Fruit fly (Drosophila melanogaster) whole organism, embryonic: ENCODE data around the gene CG10341.

Experiments
- Awh ChIP-seq: fragments of 200-800 bp; sonication (Bioruptor generic); IDR thresholded peaks from 2 replicates; pipeline ENCODE4, ENCODE4 v1.3.6; 2022; ENCODE audit warnings: missing biosample characterization, missing genetic modification characterization
- CG10366 ChIP-seq: fragments of 200-800 bp; sonication (Bioruptor generic); IDR thresholded peaks from 2 replicates; pipeline ENCODE4 v1.3.6; 2022; ENCODE audit warnings: missing biosample characterization, missing genetic modification characterization
- CG11504 ChIP-seq: fragments of 200-800 bp; sonication (Bioruptor generic); optimal IDR thresholded peaks from 3 replicates; lab custom pipeline; 2019; ENCODE audit warnings: missing biosample characterization, mild to moderate bottlenecking, missing genetic modification characterization, moderate library complexity
- CG13287 ChIP-seq: fragments of 200-800 bp; sonication (Bioruptor generic); IDR thresholded peaks from 2 replicates; pipeline ENCODE4 v1.3.6; 2022; ENCODE audit warnings: missing biosample characterization, missing genetic modification characterization; ENCODE audit not compliant: partially characterized antibody
- CG14710 ChIP-seq: fragments of 200-800 bp; sonication (Bioruptor generic); optimal IDR thresholded peaks from 3 replicates; lab custom pipeline; 2019; ENCODE audit warnings: missing biosample characterization, mild to moderate bottlenecking, missing genetic modification characterization, moderate library complexity
- CG15073 ChIP-seq: fragments of 200-800 bp; sonication (Bioruptor generic); optimal IDR thresholded peaks from 2 replicates; lab custom pipeline; 2016; ENCODE audit warnings: missing biosample characterization, missing genetic modification characterization
- CG1792 ChIP-seq: fragments of 200-800 bp; sonication (Bioruptor generic); optimal IDR thresholded peaks from 2 replicates; lab custom pipeline; 2016; ENCODE audit warnings: missing biosample characterization, missing genetic modification characterization
- CG18599 ChIP-seq: fragments of 200-800 bp; sonication (Bioruptor generic); optimal IDR thresholded peaks from 3 replicates; lab custom pipeline; 2017; ENCODE audit warnings: missing biosample characterization, missing genetic modification characterization, mild to moderate bottlenecking, moderate library complexity, missing genetic modification reagents
- CG2129 ChIP-seq: fragments of 200-800 bp; sonication (Bioruptor generic); IDR thresholded peaks from 2 replicates; pipeline ENCODE4 v1.3.6; 2022; ENCODE audit warnings: missing biosample characterization, missing genetic modification characterization; ENCODE audit not compliant: partially characterized antibody
- CG2875 ChIP-seq: fragments of 200-800 bp; sonication (Bioruptor generic); optimal IDR thresholded peaks from 2 replicates; lab custom pipeline; 2017; ENCODE audit warnings: missing biosample characterization, mild to moderate bottlenecking, missing genetic modification characterization, missing genetic modification reagents
- CG4360 ChIP-seq: fragments of 200-800 bp; sonication (Bioruptor generic); IDR thresholded peaks from 2 replicates; pipeline ENCODE4 v1.3.6; 2022; ENCODE audit warnings: missing biosample characterization, missing genetic modification characterization
- CG4424 ChIP-seq: fragments of 200-800 bp; sonication (Bioruptor generic); optimal IDR thresholded peaks from 3 replicates; lab custom pipeline; 2016; ENCODE audit warnings: missing biosample characterization, missing genetic modification characterization
- CG6854 ChIP-seq: fragments of 200-800 bp; sonication (Bioruptor generic); optimal IDR thresholded peaks from 3 replicates; lab custom pipeline; 2017; ENCODE audit warnings: missing biosample characterization, mild to moderate bottlenecking, missing genetic modification characterization
- CG8290 ChIP-seq, 3 experiments: fragments of 200-800 bp; sonication (Bioruptor generic); optimal IDR thresholded peaks; 2 replicates each; lab custom pipeline; 2016 to 2019; ENCODE audit warnings: missing biosample characterization in 3 of 3, missing genetic modification characterization in 3 of 3, mild to moderate bottlenecking in 2 of 3, moderate library complexity in 1 of 3
- CrebB ChIP-seq: fragments of 200-800 bp; sonication (Bioruptor generic); optimal IDR thresholded peaks from 3 replicates; lab custom pipeline; 2018; ENCODE audit warnings: missing biosample characterization, mild to moderate bottlenecking, missing genetic modification characterization
- D19A ChIP-seq: fragments of 200-800 bp; optimal IDR thresholded peaks from 3 replicates; lab custom pipeline; 2019; ENCODE audit warnings: missing biosample characterization, mild to moderate bottlenecking, missing genetic modification characterization, moderate library complexity
- Dfd ChIP-seq, 2 experiments: fragments of >200 bp; optimal IDR thresholded peaks; 2 replicates each; lab custom pipeline; 2017; ENCODE audit warnings: missing biosample characterization in 2 of 2, missing genetic modification characterization in 2 of 2
- Doc3 ChIP-seq: fragments of 200-800 bp; sonication (Bioruptor generic); IDR thresholded peaks from 3 replicates; pipeline ENCODE4 v1.3.6; 2022; ENCODE audit warnings: missing biosample characterization, missing genetic modification characterization; ENCODE audit not compliant: partially characterized antibody
- Dref ChIP-seq: fragments of 200-800 bp; sonication (Bioruptor generic); IDR thresholded peaks from 2 replicates; pipeline ENCODE4 v1.3.6; 2022; ENCODE audit warnings: missing biosample characterization, missing genetic modification characterization
- Eip74EF ChIP-seq, 2 experiments: fragments of 200-800 bp in 1 of 2; fragments of >200 bp in 1 of 2; sonication (Bioruptor generic) in 1 of 2; optimal IDR thresholded peaks; 2 replicates each; lab custom pipeline; 2017 to 2019; ENCODE audit warnings: missing biosample characterization in 2 of 2, missing genetic modification characterization in 2 of 2, mild to moderate bottlenecking in 1 of 2, moderate library complexity in 1 of 2
- Fer3 ChIP-seq: fragments of 200-800 bp; sonication (Bioruptor generic); optimal IDR thresholded peaks from 2 replicates; lab custom pipeline; 2018; ENCODE audit warnings: missing biosample characterization, mild to moderate bottlenecking, missing genetic modification characterization, moderate library complexity
- HmgZ ChIP-seq: fragments of 200-800 bp; sonication (Bioruptor generic); optimal IDR thresholded peaks from 2 replicates; lab custom pipeline; 2018; ENCODE audit warnings: missing biosample characterization, mild to moderate bottlenecking, missing genetic modification characterization
- Hsf ChIP-seq: fragments of 200-800 bp; sonication (Bioruptor generic); optimal IDR thresholded peaks from 3 replicates; lab custom pipeline; 2016; ENCODE audit warnings: missing biosample characterization, missing genetic modification characterization
- Lim3 ChIP-seq: fragments of 200-800 bp; sonication (Bioruptor generic); IDR thresholded peaks from 2 replicates; pipeline ENCODE4 v1.3.6; 2022; ENCODE audit warnings: missing biosample characterization, missing genetic modification characterization
- MTF-1 ChIP-seq: fragments of 200-800 bp; sonication (Bioruptor generic); optimal IDR thresholded peaks from 2 replicates; lab custom pipeline; 2018; ENCODE audit warnings: missing biosample characterization, mild to moderate bottlenecking, missing genetic modification characterization, borderline replicate concordance
- Nf-YC ChIP-seq: fragments of 200-800 bp; optimal IDR thresholded peaks from 3 replicates; lab custom pipeline; 2019; ENCODE audit warnings: missing biosample characterization, mild to moderate bottlenecking, missing genetic modification characterization, moderate library complexity
- Poxn ChIP-seq: fragments of 200-800 bp; sonication (Bioruptor generic); IDR thresholded peaks from 2 replicates; pipeline ENCODE4 v1.3.6; 2022; ENCODE audit warnings: missing biosample characterization, missing genetic modification characterization
- Ptx1 ChIP-seq: fragments of 200-800 bp; sonication (Bioruptor generic); IDR thresholded peaks from 2 replicates; pipeline ENCODE4 v1.3.6; 2022; ENCODE audit warnings: missing biosample characterization, missing genetic modification characterization
- Xbp1 ChIP-seq: fragments of 200-800 bp; sonication (Bioruptor generic); optimal IDR thresholded peaks from 3 replicates; lab custom pipeline; 2016; ENCODE audit warnings: missing biosample characterization, mild to moderate bottlenecking, missing genetic modification characterization
- Xrp1 ChIP-seq: fragments of 200-800 bp; sonication (Bioruptor generic); IDR thresholded peaks from 2 replicates; pipeline ENCODE4 v1.3.6; 2022; ENCODE audit warnings: missing biosample characterization, missing genetic modification characterization
- bowl ChIP-seq: fragments of 200-800 bp; sonication (Bioruptor generic); IDR thresholded peaks from 2 replicates; pipeline ENCODE4 v1.3.6; 2022; ENCODE audit warnings: missing biosample characterization, missing genetic modification characterization
- dpn ChIP-seq, 2 experiments: fragments of 200-800 bp; sonication (Bioruptor generic); optimal IDR thresholded peaks; 3 replicates each; lab custom pipeline; 2016; ENCODE audit warnings: missing biosample characterization in 2 of 2, missing genetic modification characterization in 2 of 2
- esg ChIP-seq: fragments of 200-800 bp; sonication (Bioruptor generic); conservative IDR thresholded peaks from 2 replicates; pipeline ENCODE4 v1.3.6; 2022; ENCODE audit warnings: missing biosample characterization, missing genetic modification characterization
- ewg ChIP-seq: fragments of 200-800 bp; sonication (Bioruptor generic); optimal IDR thresholded peaks from 3 replicates; lab custom pipeline; 2017; ENCODE audit warnings: mild to moderate bottlenecking, missing biosample characterization, missing genetic modification reagents, missing genetic modification characterization
- exex ChIP-seq: fragments of 200-800 bp; sonication (Bioruptor generic); optimal IDR thresholded peaks from 4 replicates; lab custom pipeline; 2018; ENCODE audit warnings: missing biosample characterization, mild to moderate bottlenecking, missing genetic modification characterization, moderate library complexity
- gsb ChIP-seq: fragments of 200-800 bp; sonication (Bioruptor generic); IDR thresholded peaks from 2 replicates; pipeline ENCODE4 v1.3.6; 2022; ENCODE audit warnings: missing biosample characterization, missing genetic modification characterization
- h ChIP-seq: fragments of >200 bp; optimal IDR thresholded peaks from 2 replicates; lab custom pipeline; 2017
- hbn ChIP-seq: fragments of 200-800 bp; sonication (Bioruptor generic); IDR thresholded peaks from 2 replicates; pipeline ENCODE4 v1.3.6; 2022; ENCODE audit warnings: missing biosample characterization, missing genetic modification characterization; ENCODE audit not compliant: partially characterized antibody
- lab ChIP-seq: fragments of 200-800 bp; sonication (Bioruptor generic); optimal IDR thresholded peaks from 3 replicates; lab custom pipeline; 2017; ENCODE audit warnings: missing biosample characterization, missing genetic modification characterization, mild to moderate bottlenecking, moderate library complexity, missing genetic modification reagents
- lilli ChIP-seq: fragments of 200-800 bp; sonication (Bioruptor generic); optimal IDR thresholded peaks from 3 replicates; lab custom pipeline; 2016; ENCODE audit warnings: missing biosample characterization, missing genetic modification characterization
- mld ChIP-seq: fragments of 200-800 bp; sonication (Bioruptor generic); IDR thresholded peaks from 3 replicates; pipeline ENCODE4 v1.3.6; 2022; ENCODE audit warnings: missing biosample characterization, missing genetic modification characterization; ENCODE audit not compliant: partially characterized antibody
- oc ChIP-seq: fragments of 200-800 bp; sonication (Bioruptor generic); optimal IDR thresholded peaks from 2 replicates; lab custom pipeline; 2018; ENCODE audit warnings: missing biosample characterization, mild to moderate bottlenecking, missing genetic modification characterization, moderate library complexity
- pho ChIP-seq: fragments of 200-800 bp; sonication (Bioruptor generic); optimal IDR thresholded peaks from 2 replicates; lab custom pipeline; 2016; ENCODE audit warnings: missing biosample characterization, missing genetic modification characterization
- pnt ChIP-seq: fragments of 200-800 bp; sonication (Bioruptor generic); optimal IDR thresholded peaks from 3 replicates; lab custom pipeline; 2016; ENCODE audit warnings: missing biosample characterization, missing genetic modification characterization
- sd ChIP-seq: fragments of 200-800 bp; sonication (Bioruptor generic); optimal IDR thresholded peaks from 3 replicates; lab custom pipeline; 2018; ENCODE audit warnings: missing biosample characterization, mild to moderate bottlenecking, missing genetic modification characterization, moderate library complexity
- slbo ChIP-seq: fragments of 200-800 bp; sonication (Bioruptor generic); IDR thresholded peaks from 2 replicates; pipeline ENCODE4 v1.3.6; 2022; ENCODE audit warnings: missing biosample characterization, missing genetic modification characterization
- tap ChIP-seq: fragments of 200-800 bp; optimal IDR thresholded peaks from 3 replicates; lab custom pipeline; 2019; ENCODE audit warnings: missing biosample characterization, mild to moderate bottlenecking, missing genetic modification characterization, moderate library complexity
- trem ChIP-seq: fragments of 200-800 bp; optimal IDR thresholded peaks from 3 replicates; lab custom pipeline; 2019; ENCODE audit warnings: missing biosample characterization, mild to moderate bottlenecking, missing genetic modification characterization, moderate library complexity
- wek ChIP-seq: fragments of 200-800 bp; sonication (Bioruptor generic); optimal IDR thresholded peaks from 3 replicates; lab custom pipeline; 2018; ENCODE audit warnings: missing biosample characterization, mild to moderate bottlenecking, missing genetic modification characterization, moderate library complexity
- zen ChIP-seq: fragments of 200-800 bp; sonication (Bioruptor generic); optimal IDR thresholded peaks from 3 replicates; lab custom pipeline; 2018; ENCODE audit warnings: missing biosample characterization, mild to moderate bottlenecking, missing genetic modification characterization, moderate library complexity

CG10341 gene

DNA sequence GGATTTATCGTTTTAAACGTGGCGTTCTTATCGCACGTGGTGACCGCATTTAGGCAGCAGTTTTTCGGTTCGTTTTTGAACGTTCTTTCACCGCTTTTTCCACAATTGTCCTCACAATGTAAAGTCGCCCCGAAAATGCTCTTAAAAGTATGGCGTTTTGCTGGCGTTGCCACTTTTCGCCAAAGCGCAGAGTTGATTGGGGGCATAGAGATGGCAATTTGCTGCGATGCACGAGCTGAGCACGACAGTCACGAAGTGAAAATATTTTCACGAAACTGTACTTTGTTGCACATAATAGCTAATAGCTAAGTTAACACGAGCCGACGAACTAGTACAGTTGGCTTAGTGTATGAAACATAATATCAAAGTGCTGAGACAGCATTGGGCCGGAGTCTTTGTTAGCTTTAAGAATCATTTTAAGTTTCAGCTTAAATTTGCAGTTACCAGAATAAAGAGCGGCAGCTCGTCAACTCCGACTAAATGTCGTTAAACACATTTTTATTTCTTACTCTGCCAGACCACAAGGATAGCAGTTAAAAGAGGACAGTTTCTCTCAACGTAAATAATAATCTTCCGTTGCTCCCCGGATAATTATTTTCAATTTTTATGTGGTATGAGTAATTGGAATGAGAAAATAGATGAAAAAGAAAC, 9.7 kb upstream of the CG10341 start, which contains the start of gene msl-1 (continued):
- no peak for TF ChIP-seq CG11504
- peak; percentile 29 for TF ChIP-seq pho (GFP tag; lab: Kevin White, UChicago)
- TF ChIP-seq gsb: no peak
- TF ChIP-seq trem (tag; lab: Kevin White, UChicago): peak; percentile 88
- peak; percentile 10 for TF ChIP-seq CrebB (tag; lab: Kevin White, UChicago)
- peak; percentile 27 for TF ChIP-seq HmgZ (tag; lab: Kevin White, UChicago)
- peak; percentile 10; the same call in 1 of the 2 replicates for TF ChIP-seq CG10366 (GFP tag; lab: Robert Waterston, UW)
- TF ChIP-seq CG1792 (GFP tag; lab: Kevin White, UChicago): no peak
- peak; percentile 55 for TF ChIP-seq lilli (GFP tag; lab: Kevin White, UChicago)
- peak; percentile 16 for TF ChIP-seq CG14710 (tag; lab: Kevin White, UChicago)
- TF ChIP-seq Eip74EF (GFP tag; optimal IDR thresholded peaks at IDR 0.05; lab: Kevin White, UChicago): no peak
- no peak for TF ChIP-seq D19A (tag; lab: Kevin White, UChicago)
- TF ChIP-seq CG4360 (GFP tag; lab: Robert Waterston, UW): no peak
- TF ChIP-seq zen (tag; lab: Kevin White, UChicago): no peak
- TF ChIP-seq Awh (GFP tag; lab: Robert Waterston, UW): no peak
- TF ChIP-seq tap (tag; lab: Kevin White, UChicago): no peak
- TF ChIP-seq MTF-1: no peak
- no peak for TF ChIP-seq wek
- TF ChIP-seq Dfd (GFP tag; optimal IDR thresholded peaks at IDR 0.05; lab: Kevin White, UChicago): no peak
- TF ChIP-seq sd (tag; lab: Kevin White, UChicago): no peak
- TF ChIP-seq dpn (GFP tag; optimal IDR thresholded peaks at IDR 0.05; lab: Kevin White, UChicago): peak; percentile 22 to 41
- no peak for TF ChIP-seq ewg
- peak; percentile 4 for TF ChIP-seq pnt (GFP tag; lab: Kevin White, UChicago)
- TF ChIP-seq CG4424 (GFP tag; lab: Kevin White, UChicago): no peak
- peak; percentile 80 for TF ChIP-seq CG2129 (GFP tag; lab: Robert Waterston, UW)
- TF ChIP-seq slbo (GFP tag; lab: Robert Waterston, UW): peak; percentile 79
- TF ChIP-seq Ptx1 (GFP tag; lab: Robert Waterston, UW): peak; percentile 31; the same call in 1 of the 2 replicates
- TF ChIP-seq oc: no peak
- TF ChIP-seq Dref: peak; percentile 53
- peak; percentile 90 for TF ChIP-seq CG13287
- TF ChIP-seq CG6854 (GFP tag; lab: Kevin White, UChicago): no peak
- no peak for TF ChIP-seq CG2875 (GFP tag; lab: Kevin White, UChicago)
- no peak for TF ChIP-seq Lim3 (GFP tag; lab: Robert Waterston, UW)
- TF ChIP-seq Nf-YC (tag; lab: Kevin White, UChicago): no peak
- no peak for TF ChIP-seq h (lab: Kevin White, UChicago)
- peak; percentile 41 for TF ChIP-seq Hsf (GFP tag; lab: Kevin White, UChicago)
- peak; percentile 94 for TF ChIP-seq mld (GFP tag; lab: Robert Waterston, UW)
- TF ChIP-seq, all 482 proteins: peak for 166

DNA sequence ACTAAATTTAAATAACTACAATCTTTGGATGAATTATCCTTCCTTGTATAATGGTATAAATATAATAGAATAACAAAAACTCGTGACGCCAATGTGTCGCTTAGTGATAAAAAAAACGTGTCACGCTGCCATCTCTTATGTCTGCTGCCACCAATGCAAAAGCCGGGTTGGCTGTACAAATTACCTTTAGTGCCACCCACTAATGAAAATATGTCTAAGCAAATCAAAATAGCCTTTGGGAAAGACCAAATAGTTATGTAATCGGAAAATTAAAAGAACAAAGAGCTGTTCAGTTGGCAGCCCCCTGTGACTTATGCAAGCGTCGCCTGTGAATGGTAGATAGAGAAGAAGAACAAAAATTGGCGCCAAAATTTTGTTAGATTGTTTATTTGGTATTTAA, 9.1 kb upstream of the CG10341 start, which contains the start of gene CG10336:
Gene CG10336, plus strand, starts transcription at position 153 of the 400 bp plus-strand sequence.
- TF ChIP-seq Fer3 (tag; lab: Kevin White, UChicago) (no peak), lab (GFP tag; lab: Kevin White, UChicago) (no peak), Poxn (no peak), CG15073 (GFP tag; lab: Kevin White, UChicago) (no peak), exex (no peak), esg (GFP tag; lab: Robert Waterston, UW) (no peak), Xrp1 (GFP tag; lab: Robert Waterston, UW) (no peak), Xbp1 (GFP tag; lab: Kevin White, UChicago) (no peak), hbn (GFP tag; lab: Robert Waterston, UW) (peak; percentile 59), CG18599 (no peak), CG8290 (GFP tag; optimal IDR thresholded peaks at IDR 0.05; lab: Kevin White, UChicago) (no peak), CG8290 (tag; optimal IDR thresholded peaks at IDR 0.05; lab: Kevin White, UChicago) (peak in 1 of 2 experiments; percentile 1), Doc3 (GFP tag; lab: Robert Waterston, UW) (peak; percentile 54), bowl (GFP tag; lab: Robert Waterston, UW) (no peak), Lim3 (GFP tag; lab: Robert Waterston, UW) (no peak)
